Fruit fly (Drosophila melanogaster) whole organism, embryonic: Measurements from ENCODE around the gene Sys1.

ENCODE experiments used
- CG11085 ChIP-seq: fragments of 200-800 bp; sonication (Bioruptor generic); IDR thresholded peaks from 2 replicates; pipeline ENCODE4 v1.3.6; 2022; ENCODE audit warnings: missing biosample characterization, missing genetic modification characterization
- CG11247 ChIP-seq: fragments of 200-800 bp; sonication (Bioruptor generic); IDR thresholded peaks from 2 replicates; pipeline ENCODE4 v1.3.6; 2022; ENCODE audit warnings: missing biosample characterization, missing genetic modification characterization
- CG13424 ChIP-seq: fragments of 200-800 bp; sonication (Bioruptor generic); optimal IDR thresholded peaks from 2 replicates; lab custom pipeline; 2019; ENCODE audit warnings: missing biosample characterization, mild to moderate bottlenecking, missing genetic modification characterization, moderate library complexity
- CG13624 ChIP-seq: fragments of 200-800 bp; sonication (Bioruptor generic); optimal IDR thresholded peaks from 2 replicates; lab custom pipeline; 2016; ENCODE audit warnings: missing biosample characterization, missing genetic modification characterization
- CG14710 ChIP-seq: fragments of 200-800 bp; sonication (Bioruptor generic); optimal IDR thresholded peaks from 3 replicates; lab custom pipeline; 2019; ENCODE audit warnings: missing biosample characterization, mild to moderate bottlenecking, missing genetic modification characterization, moderate library complexity
- CG16813 ChIP-seq: fragments of 200-800 bp; sonication (Bioruptor generic); IDR thresholded peaks from 3 replicates; pipeline ENCODE4 v1.3.6; 2022; ENCODE audit warnings: missing biosample characterization, missing genetic modification characterization; ENCODE audit not compliant: partially characterized antibody
- CG16863 ChIP-seq: fragments of 200-800 bp; sonication (Bioruptor generic); optimal IDR thresholded peaks from 3 replicates; lab custom pipeline; 2016; ENCODE audit warnings: missing biosample characterization, missing genetic modification characterization
- CG18262 ChIP-seq: fragments of 200-800 bp; optimal IDR thresholded peaks from 3 replicates; lab custom pipeline; 2019; ENCODE audit warnings: missing biosample characterization, mild to moderate bottlenecking, missing genetic modification characterization, moderate library complexity
- CG18619 ChIP-seq: fragments of 200-800 bp; sonication (Bioruptor generic); optimal IDR thresholded peaks from 3 replicates; lab custom pipeline; 2017; ENCODE audit warnings: missing biosample characterization, mild to moderate bottlenecking, missing genetic modification characterization
- CG18764 ChIP-seq: fragments of 200-800 bp; sonication (Bioruptor generic); optimal IDR thresholded peaks from 3 replicates; lab custom pipeline; 2016; ENCODE audit warnings: missing biosample characterization, missing genetic modification characterization
- CG2199 ChIP-seq: fragments of 200-800 bp; sonication (Bioruptor generic); IDR thresholded peaks from 3 replicates; pipeline ENCODE4 v1.3.6; 2022; ENCODE audit warnings: missing biosample characterization, missing genetic modification characterization
- CG2889 ChIP-seq: fragments of 200-800 bp; sonication (Bioruptor generic); IDR thresholded peaks from 3 replicates; pipeline ENCODE4 v1.3.6; 2022; ENCODE audit warnings: missing biosample characterization, missing genetic modification characterization
- CG3065 ChIP-seq: fragments of 200-800 bp; sonication (Bioruptor generic); optimal IDR thresholded peaks from 2 replicates; lab custom pipeline; 2016; ENCODE audit warnings: missing biosample characterization, missing genetic modification characterization
- CG31224 ChIP-seq: fragments of 200-800 bp; sonication (Bioruptor generic); IDR thresholded peaks from 2 replicates; pipeline ENCODE4 v1.3.6; 2022; ENCODE audit warnings: missing biosample characterization, missing genetic modification characterization
- CG34376 ChIP-seq: fragments of 200-800 bp; sonication (Bioruptor generic); optimal IDR thresholded peaks from 2 replicates; lab custom pipeline; 2018; ENCODE audit warnings: missing biosample characterization, mild to moderate bottlenecking, missing genetic modification characterization
- CG4360 ChIP-seq: fragments of 200-800 bp; sonication (Bioruptor generic); IDR thresholded peaks from 2 replicates; pipeline ENCODE4 v1.3.6; 2022; ENCODE audit warnings: missing biosample characterization, missing genetic modification characterization
- CG4404 ChIP-seq: fragments of 200-800 bp; sonication (Bioruptor generic); IDR thresholded peaks from 2 replicates; pipeline ENCODE4 v1.3.6; 2022; ENCODE audit warnings: missing biosample characterization, missing genetic modification characterization
- CG4424 ChIP-seq: fragments of 200-800 bp; sonication (Bioruptor generic); optimal IDR thresholded peaks from 3 replicates; lab custom pipeline; 2016; ENCODE audit warnings: missing biosample characterization, missing genetic modification characterization
- CG4707 ChIP-seq: fragments of 200-800 bp; sonication (Bioruptor generic); optimal IDR thresholded peaks from 2 replicates; lab custom pipeline; 2018; ENCODE audit warnings: missing biosample characterization, mild to moderate bottlenecking, missing genetic modification characterization, moderate library complexity
- CG6654 ChIP-seq: fragments of 200-800 bp; sonication (Bioruptor generic); optimal IDR thresholded peaks from 2 replicates; lab custom pipeline; 2017; ENCODE audit warnings: missing biosample characterization, mild to moderate bottlenecking, missing genetic modification characterization
- CG7963 ChIP-seq: fragments of 200-800 bp; sonication (Bioruptor generic); IDR thresholded peaks from 3 replicates; pipeline ENCODE4 v1.3.6; 2022; ENCODE audit warnings: missing biosample characterization, missing genetic modification characterization; ENCODE audit not compliant: partially characterized antibody
- CG9609 ChIP-seq: fragments of 200-800 bp; sonication (Bioruptor generic); optimal IDR thresholded peaks from 3 replicates; lab custom pipeline; 2016; ENCODE audit warnings: missing biosample characterization, missing genetic modification characterization
- CG9932 ChIP-seq: fragments of 200-800 bp; sonication (Bioruptor generic); IDR thresholded peaks from 2 replicates; pipeline ENCODE4 v1.3.6; 2022; ENCODE audit warnings: missing biosample characterization, missing genetic modification characterization
- CkIIα-i1 ChIP-seq: fragments of 200-800 bp; sonication (Bioruptor generic); IDR thresholded peaks from 2 replicates; pipeline ENCODE4 v1.3.6; 2022; ENCODE audit warnings: missing biosample characterization, missing genetic modification characterization
- Drgx ChIP-seq: fragments of 200-800 bp; sonication (Bioruptor generic); IDR thresholded peaks from 2 replicates; pipeline ENCODE4 v1.3.6; 2022; ENCODE audit warnings: missing biosample characterization, missing genetic modification characterization
- Ets65A ChIP-seq: fragments of 200-800 bp; sonication (Bioruptor generic); peaks from one replicate; lab custom pipeline; 2016; ENCODE audit warnings: missing biosample characterization, missing genetic modification characterization
- Hey ChIP-seq: fragments of 200-800 bp; sonication (Bioruptor generic); optimal IDR thresholded peaks from 3 replicates; lab custom pipeline; 2018; ENCODE audit warnings: missing biosample characterization, mild to moderate bottlenecking, missing genetic modification characterization
- HmgZ ChIP-seq: fragments of 200-800 bp; sonication (Bioruptor generic); optimal IDR thresholded peaks from 2 replicates; lab custom pipeline; 2018; ENCODE audit warnings: missing biosample characterization, mild to moderate bottlenecking, missing genetic modification characterization
- MESR4 ChIP-seq: fragments of 200-800 bp; sonication (Bioruptor generic); optimal IDR thresholded peaks from 2 replicates; lab custom pipeline; 2018; ENCODE audit warnings: missing biosample characterization, mild to moderate bottlenecking, missing genetic modification characterization, moderate library complexity
- Mes4 ChIP-seq: fragments of 200-800 bp; sonication (Bioruptor generic); optimal IDR thresholded peaks from 2 replicates; lab custom pipeline; 2016; ENCODE audit warnings: missing biosample characterization, missing genetic modification characterization
- NC2α ChIP-seq: fragments of 200-800 bp; sonication (Bioruptor generic); optimal IDR thresholded peaks from 2 replicates; lab custom pipeline; 2016; ENCODE audit warnings: missing biosample characterization, missing genetic modification characterization
- Six4 ChIP-seq: fragments of 200-800 bp; sonication (Bioruptor generic); optimal IDR thresholded peaks from 2 replicates; lab custom pipeline; 2016; ENCODE audit warnings: missing biosample characterization, missing genetic modification characterization
- Spps ChIP-seq: fragments of 200-800 bp; sonication (Bioruptor generic); optimal IDR thresholded peaks from 2 replicates; lab custom pipeline; 2018; ENCODE audit warnings: missing biosample characterization, mild to moderate bottlenecking, missing genetic modification characterization
- Usf ChIP-seq: fragments of 200-800 bp; sonication (Bioruptor generic); optimal IDR thresholded peaks from 2 replicates; lab custom pipeline; 2017; ENCODE audit warnings: missing genotype, missing biosample characterization, missing genetic modification characterization
- Xrp1 ChIP-seq: fragments of 200-800 bp; sonication (Bioruptor generic); IDR thresholded peaks from 2 replicates; pipeline ENCODE4 v1.3.6; 2022; ENCODE audit warnings: missing biosample characterization, missing genetic modification characterization
- YL-1 ChIP-seq: fragments of 200-800 bp; sonication (Bioruptor generic); optimal IDR thresholded peaks from 3 replicates; lab custom pipeline; 2017; ENCODE audit warnings: missing biosample characterization, mild to moderate bottlenecking, missing genetic modification characterization
- ato ChIP-seq: fragments of 200-800 bp; sonication (Bioruptor generic); IDR thresholded peaks from 2 replicates; pipeline ENCODE4 v1.3.6; 2022; ENCODE audit warnings: missing biosample characterization, missing genetic modification characterization; ENCODE audit not compliant: partially characterized antibody
- cg ChIP-seq: fragments of 200-800 bp; sonication (Bioruptor generic); optimal IDR thresholded peaks from 3 replicates; lab custom pipeline; 2019; ENCODE audit warnings: missing biosample characterization, mild to moderate bottlenecking, missing genetic modification characterization, moderate library complexity
- crol ChIP-seq: fragments of 200-800 bp; sonication (Bioruptor generic); IDR thresholded peaks from 2 replicates; pipeline ENCODE4 v1.3.6; 2022; ENCODE audit warnings: missing biosample characterization, missing genetic modification characterization
- da ChIP-seq: fragments of 200-800 bp; sonication (Bioruptor generic); optimal IDR thresholded peaks from 2 replicates; lab custom pipeline; 2016; ENCODE audit warnings: missing biosample characterization, missing genetic modification characterization
- dan ChIP-seq: fragments of 200-800 bp; sonication (Bioruptor generic); IDR thresholded peaks from 2 replicates; pipeline ENCODE4 v1.3.6; 2022; ENCODE audit warnings: missing biosample characterization, missing genetic modification characterization
- dysf ChIP-seq: fragments of 200-800 bp; sonication (Bioruptor generic); IDR thresholded peaks from 3 replicates; pipeline ENCODE4 v1.3.6; 2022; ENCODE audit warnings: missing biosample characterization, missing genetic modification characterization
- exex ChIP-seq: fragments of 200-800 bp; sonication (Bioruptor generic); optimal IDR thresholded peaks from 4 replicates; lab custom pipeline; 2018; ENCODE audit warnings: missing biosample characterization, mild to moderate bottlenecking, missing genetic modification characterization, moderate library complexity
- grn ChIP-seq: fragments of 200-800 bp; sonication (Bioruptor generic); optimal IDR thresholded peaks from 3 replicates; lab custom pipeline; 2017; ENCODE audit warnings: missing biosample characterization, missing genetic modification characterization
- inv ChIP-seq: fragments of 200-800 bp; sonication (Bioruptor generic); IDR thresholded peaks from 2 replicates; pipeline ENCODE4 v1.3.6; 2022; ENCODE audit warnings: missing biosample characterization, missing genetic modification characterization; ENCODE audit not compliant: partially characterized antibody
- jumu ChIP-seq: fragments of 200-800 bp; sonication (Bioruptor generic); optimal IDR thresholded peaks from 3 replicates; lab custom pipeline; 2016; ENCODE audit warnings: missing biosample characterization, missing genetic modification characterization
- kah ChIP-seq: fragments of 200-800 bp; sonication (Bioruptor generic); optimal IDR thresholded peaks from 2 replicates; lab custom pipeline; 2018; ENCODE audit warnings: missing biosample characterization, mild to moderate bottlenecking, missing genetic modification characterization
- lov ChIP-seq, 2 experiments: fragments of 200-800 bp in 1 of 2; fragments of >200 bp in 1 of 2; sonication (Bioruptor generic) in 1 of 2; IDR thresholded peaks in 1 of 2; optimal IDR thresholded peaks in 1 of 2; 2 replicates in 1 of 2; 3 replicates in 1 of 2; pipeline versions ENCODE4 v1.3.6 to Lab custom; 2017 to 2022; ENCODE audit warnings: missing biosample characterization in 1 of 2, missing genetic modification characterization in 1 of 2
- luna ChIP-seq: fragments of 200-800 bp; sonication (Bioruptor generic); optimal IDR thresholded peaks from 2 replicates; lab custom pipeline; 2016; ENCODE audit warnings: missing biosample characterization, missing genetic modification characterization
- nerfin-1 ChIP-seq: fragments of 200-800 bp; sonication (Bioruptor generic); optimal IDR thresholded peaks from 3 replicates; lab custom pipeline; 2019; ENCODE audit warnings: missing biosample characterization, mild to moderate bottlenecking, missing genetic modification characterization, moderate library complexity
- odd ChIP-seq: fragments of 200-800 bp; sonication (Bioruptor generic); optimal IDR thresholded peaks from 2 replicates; lab custom pipeline; 2017; ENCODE audit warnings: missing biosample characterization, mild to moderate bottlenecking, missing genetic modification characterization
- sr ChIP-seq: fragments of 200-800 bp; sonication (Bioruptor generic); IDR thresholded peaks from 3 replicates; pipeline ENCODE4 v1.3.6; 2022; ENCODE audit warnings: missing biosample characterization, missing genetic modification characterization
- sug ChIP-seq: fragments of 200-800 bp; optimal IDR thresholded peaks from 2 replicates; lab custom pipeline; 2019; ENCODE audit warnings: missing biosample characterization, mild to moderate bottlenecking, missing genetic modification characterization, moderate library complexity

The Sys1 gene

DNA sequence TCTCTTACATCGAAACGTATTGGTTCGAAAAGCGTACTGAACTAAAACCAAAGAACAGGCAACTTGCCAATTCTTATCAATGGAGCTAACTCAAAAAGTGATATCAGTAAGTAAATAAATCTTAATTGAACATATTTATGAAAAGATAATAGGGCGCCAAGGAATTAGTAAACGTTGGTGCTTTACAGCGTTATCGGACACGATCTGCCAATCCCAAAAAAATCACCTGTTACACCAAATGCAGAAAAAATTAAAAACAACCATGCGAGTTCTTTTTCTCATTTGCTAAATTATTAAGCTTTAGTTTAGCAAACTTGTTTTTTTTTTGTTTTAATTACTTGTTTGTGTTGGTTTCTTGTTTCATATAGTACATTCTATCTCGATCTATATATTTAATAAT is 2.0 kb downstream of the Sys1 start, which contains the start of gene CG42489:
TSS of gene CG42489 (minus strand) at position 101 of the 400 bp plus-strand sequence.
- no peak for TF ChIP-seq Usf
- no peak for TF ChIP-seq Spps (tag; lab: Kevin White, UChicago)
- no peak for TF ChIP-seq CG2889
- TF ChIP-seq exex = peak; percentile 64
- TF ChIP-seq ato (GFP tag; lab: Robert Waterston, UW) = no peak
- TF ChIP-seq NC2α = no peak
- peak; percentile 6 for TF ChIP-seq CG34376 (GFP tag; lab: Kevin White, UChicago)
- TF ChIP-seq CG4424 (GFP tag; lab: Kevin White, UChicago) = no peak
- no peak for TF ChIP-seq da
- TF ChIP-seq YL-1 (GFP tag; lab: Kevin White, UChicago) = no peak
- TF ChIP-seq CG18619 = no peak
- no peak for TF ChIP-seq CG4360
- TF ChIP-seq Xrp1 (GFP tag; lab: Robert Waterston, UW) = no peak
- TF ChIP-seq CG16863 (GFP tag; lab: Kevin White, UChicago) = no peak
- no peak for TF ChIP-seq CG9932 (GFP tag; lab: Robert Waterston, UW)
- TF ChIP-seq CG9609 = no peak
- TF ChIP-seq nerfin-1 (tag; lab: Kevin White, UChicago) = no peak
- TF ChIP-seq HmgZ = peak; percentile 8
- no peak for TF ChIP-seq CG18764 (GFP tag; lab: Kevin White, UChicago)
- no peak for TF ChIP-seq Ets65A
- TF ChIP-seq grn (GFP tag; lab: Kevin White, UChicago) = peak; percentile 8
- no peak for TF ChIP-seq CG31224 (GFP tag; lab: Robert Waterston, UW)
- no peak for TF ChIP-seq CG13424 (tag; lab: Kevin White, UChicago)
- TF ChIP-seq CG14710 = no peak
- no peak for TF ChIP-seq CG3065 (GFP tag; lab: Kevin White, UChicago)
- TF ChIP-seq CG13624 (GFP tag; lab: Kevin White, UChicago) = no peak
- no peak for TF ChIP-seq jumu
- no peak for TF ChIP-seq dysf (GFP tag; lab: Robert Waterston, UW)

DNA sequence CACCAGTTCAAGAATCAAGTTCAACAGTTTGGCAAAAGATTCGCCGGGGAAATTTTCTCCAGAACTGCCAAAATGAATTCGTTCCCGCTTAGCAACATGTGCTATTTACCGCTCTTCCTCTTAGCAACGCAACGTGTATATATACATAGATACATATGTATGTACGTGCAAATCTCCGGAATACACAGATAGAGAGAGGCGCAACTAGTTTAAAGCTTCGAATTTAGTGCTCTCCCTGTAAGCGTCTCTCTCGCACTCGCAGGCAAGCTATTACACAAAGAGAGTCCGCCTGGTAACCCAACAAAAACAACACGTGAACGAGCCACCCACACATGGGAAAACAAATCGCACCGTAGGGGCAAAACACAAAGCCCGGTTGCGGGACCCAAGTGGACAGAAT is 6.1 kb downstream of the Sys1 start:
- peak; percentile 25 for TF ChIP-seq sug
- no peak for TF ChIP-seq cg (GFP tag; lab: Kevin White, UChicago)
- 0 out of 3 replicates have a peak, but pooled peaks have one; percentile 33 for TF ChIP-seq sr
- no peak for TF ChIP-seq inv (GFP tag; lab: Robert Waterston, UW)
- TF ChIP-seq CG11085 (GFP tag; lab: Robert Waterston, UW) = no peak
- no peak for TF ChIP-seq lov (optimal IDR thresholded peaks at IDR 0.05; lab: Kevin White, UChicago)
- no peak for TF ChIP-seq lov (GFP tag; IDR thresholded peaks at IDR 0.05; lab: Robert Waterston, UW)
- no peak for TF ChIP-seq kah (GFP tag; lab: Kevin White, UChicago)
- no peak for TF ChIP-seq Mes4 (GFP tag; lab: Kevin White, UChicago)
- TF ChIP-seq CG4707 (GFP tag; lab: Kevin White, UChicago) = no peak
- TF ChIP-seq MESR4 (GFP tag; lab: Kevin White, UChicago) = no peak
- no peak for TF ChIP-seq crol (GFP tag; lab: Robert Waterston, UW)
- TF ChIP-seq dan = no peak
- no peak for TF ChIP-seq CG13424 (tag; lab: Kevin White, UChicago)
- TF ChIP-seq CG6654 (GFP tag; lab: Kevin White, UChicago) = no peak
- no peak for TF ChIP-seq CG11247 (GFP tag; lab: Robert Waterston, UW)
- TF ChIP-seq Six4 (GFP tag; lab: Kevin White, UChicago) = no peak
- no peak for TF ChIP-seq CG2199 (GFP tag; lab: Robert Waterston, UW)
- no peak for TF ChIP-seq CkIIα-i1 (GFP tag; lab: Robert Waterston, UW)
- TF ChIP-seq CG7963 = no peak
- TF ChIP-seq CG16813 (GFP tag; lab: Robert Waterston, UW) = 0 out of 3 replicates have a peak, but pooled peaks have one; percentile 7
- TF ChIP-seq CG18262 (tag; lab: Kevin White, UChicago) = no peak
- TF ChIP-seq odd = no peak
- TF ChIP-seq Hey = no peak
- TF ChIP-seq Drgx (GFP tag; lab: Robert Waterston, UW) = no peak
- no peak for TF ChIP-seq luna
- no peak for TF ChIP-seq CG4404
